Worm (Caenorhabditis elegans): ENCODE results near the gene C02B8.7.

DNA sequence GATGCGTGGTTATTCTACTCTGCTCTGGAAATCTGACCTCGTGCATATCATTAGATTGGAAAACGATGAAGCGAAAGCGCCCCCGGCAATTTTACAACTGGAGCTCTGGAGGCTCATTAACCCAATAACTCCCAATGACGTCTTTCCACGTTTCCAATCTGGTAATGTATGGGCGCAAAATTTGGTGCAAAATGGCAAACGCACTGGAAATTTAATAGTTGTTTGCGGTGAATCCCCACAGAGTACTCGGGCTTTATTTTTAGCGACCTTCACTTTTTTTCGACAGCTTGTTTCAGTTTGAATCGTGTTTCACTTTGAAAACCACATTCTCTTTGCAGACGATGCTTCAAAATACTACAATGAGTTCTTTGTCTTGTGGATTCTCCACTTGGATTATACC is 35.9 kb upstream of the C02B8.7 start, which contains the start of gene C17H11.1:
- TF ChIP-seq fkh-10 (GFP tag; optimal IDR thresholded peaks at IDR 0.05) (no peak), lsy-2 (tag; optimal IDR thresholded peaks at IDR 0.05) (no peak), nhr-77 (tag; optimal IDR thresholded peaks at IDR 0.05) (no peak), lin-13 (GFP tag; optimal IDR thresholded peaks at IDR 0.05) (no peak), lin-15B (tag; optimal IDR thresholded peaks at IDR 0.05) (no peak), nhr-90 (tag; optimal IDR thresholded peaks at IDR 0.05; ENCODE audit: poor library complexity) (no peak), irx-1 (tag; optimal IDR thresholded peaks at IDR 0.05) (no peak), alr-1 (tag; optimal IDR thresholded peaks at IDR 0.05; ENCODE audit: borderline replicate concordance) (no peak), nhr-12 (tag; optimal IDR thresholded peaks at IDR 0.05) (no peak), jun-1 (tag; optimal IDR thresholded peaks at IDR 0.05) (no peak)
